Worm (Caenorhabditis elegans): ENCODE data around the gene fat-1.

The fat-1 gene

DNA sequence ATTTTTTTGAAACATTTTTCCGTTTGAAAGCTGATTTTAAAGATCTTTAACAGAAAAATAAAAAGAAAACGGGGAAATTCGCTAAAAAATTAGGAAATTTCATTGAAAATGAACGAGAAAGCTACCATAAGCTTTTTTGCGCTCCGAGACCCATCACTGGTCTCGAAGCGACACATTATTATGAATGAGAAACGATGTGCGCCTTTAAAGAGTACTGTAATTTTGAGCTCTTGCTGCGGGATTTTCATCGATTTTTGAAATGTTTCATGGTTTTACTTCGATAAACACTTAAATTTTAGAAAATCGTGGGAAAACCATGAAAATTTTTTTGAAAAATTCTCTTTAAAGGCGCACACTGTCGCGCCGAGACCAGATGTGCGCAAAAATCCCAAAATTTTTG is 25.2 kb upstream of the fat-1 start:
- TF ChIP-seq snpc-1.2 (GFP tag; IDR thresholded peaks at IDR 0.05), result 0 out of 2 replicates have a peak, but pooled peaks have one; percentile 7
- TF ChIP-seq F49E8.2 (tag; optimal IDR thresholded peaks at IDR 0.05; ENCODE audit: borderline replicate concordance), result no peak

DNA sequence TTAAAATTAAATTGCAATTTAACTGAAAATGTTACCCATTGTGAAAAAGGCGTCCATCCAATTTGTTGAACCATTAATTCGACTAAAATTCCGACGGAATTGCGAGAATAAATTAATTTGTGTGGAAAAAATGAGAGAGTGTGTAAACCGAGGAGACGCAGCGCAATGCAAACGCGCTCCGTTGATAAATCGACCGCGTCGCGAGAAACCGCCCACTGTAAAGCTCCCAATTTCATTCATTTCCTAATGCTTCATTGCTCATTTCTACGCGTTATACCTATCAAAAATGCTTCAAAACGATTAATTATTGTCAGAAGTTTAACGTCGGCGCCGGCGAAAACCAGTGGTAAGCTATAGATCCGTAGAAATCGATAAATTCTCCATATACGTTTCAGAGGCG is 17.7 kb upstream of the fat-1 start, which contains the start of the genes Y67H2A.2 and micu-1:
Y67H2A.2 (minus strand) TSS at position 74 of the 400 bp plus-strand sequence.
micu-1 (plus strand) TSS at position 181 of the 400 bp plus-strand sequence.
- TF ChIP-seq nhr-6 (tag; optimal IDR thresholded peaks at IDR 0.05) (peak; percentile 7), madf-5 (GFP tag; IDR thresholded peaks at IDR 0.05) (no peak), zfp-3 (GFP tag; conservative IDR thresholded peaks at IDR 0.05) (peak; percentile 25; the same call in 1 of the 2 replicates), hlh-30 (tag; optimal IDR thresholded peaks at IDR 0.05; ENCODE audit: insufficient read depth) (peak; percentile 45), php-3 (GFP tag; IDR thresholded peaks at IDR 0.05) (no peak), ceh-20 (GFP tag; IDR thresholded peaks at IDR 0.05) (0 out of 2 replicates have a peak, but pooled peaks have one; percentile 34), daf-16 (GFP tag; optimal IDR thresholded peaks at IDR 0.05) (no peak), daf-16 (tag; optimal IDR thresholded peaks at IDR 0.05) (peak; percentile 20), hif-1 (tag; optimal IDR thresholded peaks at IDR 0.05) (peak in 1 of 2 experiments; percentile 29), unc-62 (GFP tag; optimal IDR thresholded peaks at IDR 0.05 in 1 of 2) (no peak), unc-62 (tag; optimal IDR thresholded peaks at IDR 0.05) (no peak), nhr-77 (tag; optimal IDR thresholded peaks at IDR 0.05) (peak; percentile 18), jun-1 (tag; optimal IDR thresholded peaks at IDR 0.05) (no peak), unc-130 (GFP tag; optimal IDR thresholded peaks at IDR 0.05) (peak; percentile 11), nhr-48 (tag; optimal IDR thresholded peaks at IDR 0.05) (peak; percentile 16), mes-2 (tag; optimal IDR thresholded peaks at IDR 0.05; ENCODE audit: poor library complexity, severe bottlenecking) (peak; percentile 83), mxl-3 (GFP tag; optimal IDR thresholded peaks at IDR 0.05) (peak; percentile 38), ztf-7 (tag; optimal IDR thresholded peaks at IDR 0.05) (peak; percentile 85), ceh-44 (GFP tag; IDR thresholded peaks at IDR 0.05) (0 out of 2 replicates have a peak, but pooled peaks have one; percentile 42), pqm-1 (tag; optimal IDR thresholded peaks at IDR 0.05) (no peak), lin-38 (GFP tag; IDR thresholded peaks at IDR 0.05) (peak; percentile 99), dmd-6 (GFP tag; IDR thresholded peaks at IDR 0.05) (peak; percentile 57), lin-13 (GFP tag; optimal IDR thresholded peaks at IDR 0.05) (peak; percentile 0), hlh-11 (tag; optimal IDR thresholded peaks at IDR 0.05) (peak; percentile 49), ctbp-1 (GFP tag; IDR thresholded peaks at IDR 0.05) (0 out of 2 replicates have a peak, but pooled peaks have one; percentile 42), lsy-2 (tag; optimal IDR thresholded peaks at IDR 0.05) (peak; percentile 38 to 73), F37D6.2 (tag; optimal IDR thresholded peaks at IDR 0.05) (peak; percentile 5), F10B5.3 (tag; optimal IDR thresholded peaks at IDR 0.05) (no peak), mep-1 (tag; optimal IDR thresholded peaks at IDR 0.05) (peak; percentile 57), ces-1 (GFP tag; optimal IDR thresholded peaks at IDR 0.05) (peak; percentile 24), fkh-10 (GFP tag; optimal IDR thresholded peaks at IDR 0.05) (peak; percentile 62), zag-1 (tag; optimal IDR thresholded peaks at IDR 0.05) (no peak), spr-3 (GFP tag; optimal IDR thresholded peaks at IDR 0.05) (peak; percentile 41), hmg-1.1 (GFP tag; IDR thresholded peaks at IDR 0.05) (peak; percentile 70), rbr-2 (tag; optimal IDR thresholded peaks at IDR 0.05) (peak; percentile 60), aha-1 (tag) (peak; percentile 98), nhr-28 (tag; optimal IDR thresholded peaks at IDR 0.05) (peak; percentile 23), dpl-1 (GFP tag; optimal IDR thresholded peaks at IDR 0.05) (peak; percentile 40), ZK546.5 (tag; optimal IDR thresholded peaks at IDR 0.05) (no peak), nhr-102 (tag; optimal IDR thresholded peaks at IDR 0.05) (peak; percentile 45), snpc-1.2 (GFP tag; IDR thresholded peaks at IDR 0.05) (no peak), dve-1 (tag; optimal IDR thresholded peaks at IDR 0.05; ENCODE audit: insufficient read depth) (peak; percentile 31)
